Fruit fly (Drosophila melanogaster) whole organism, embryonic: ENCODE measurements around the gene CG9117.
A peak's percentile ranks its signal among the peaks of the same experiment; 100 is the strongest.

Source experiments
- Antp ChIP-seq: fragments of 200-800 bp; sonication (Bioruptor generic); optimal IDR thresholded peaks from 3 replicates; lab custom pipeline; 2016; ENCODE audit warnings: missing biosample characterization, missing genetic modification characterization
- Asciz ChIP-seq: fragments of 200-800 bp; sonication (Bioruptor generic); optimal IDR thresholded peaks from 2 replicates; lab custom pipeline; 2017; ENCODE audit warnings: missing biosample characterization, mild to moderate bottlenecking, missing genetic modification characterization, missing genetic modification reagents
- BEAF-32 ChIP-seq: fragments of 200-800 bp; sonication (Bioruptor generic); optimal IDR thresholded peaks from 3 replicates; lab custom pipeline; 2017; ENCODE audit warnings: missing biosample characterization, missing genetic modification characterization, mild to moderate bottlenecking, moderate library complexity, missing genetic modification reagents
- CG10543 ChIP-seq: fragments of 200-800 bp; sonication (Bioruptor generic); optimal IDR thresholded peaks from 3 replicates; lab custom pipeline; 2017; ENCODE audit warnings: missing biosample characterization, mild to moderate bottlenecking, missing genetic modification characterization, moderate library complexity
- CG11247 ChIP-seq: fragments of 200-800 bp; sonication (Bioruptor generic); IDR thresholded peaks from 2 replicates; pipeline ENCODE4 v1.3.6; 2022; ENCODE audit warnings: missing biosample characterization, missing genetic modification characterization
- CG11723 ChIP-seq: fragments of 200-800 bp; sonication (Bioruptor generic); optimal IDR thresholded peaks from 2 replicates; lab custom pipeline; 2017; ENCODE audit warnings: missing biosample characterization, mild to moderate bottlenecking, missing genetic modification characterization
- CG12236 ChIP-seq: fragments of 200-800 bp; sonication (Bioruptor generic); optimal IDR thresholded peaks from 2 replicates; lab custom pipeline; 2016; ENCODE audit warnings: missing biosample characterization, missing genetic modification characterization
- CG13287 ChIP-seq: fragments of 200-800 bp; sonication (Bioruptor generic); IDR thresholded peaks from 2 replicates; pipeline ENCODE4 v1.3.6; 2022; ENCODE audit warnings: missing biosample characterization, missing genetic modification characterization; ENCODE audit not compliant: partially characterized antibody
- CG15073 ChIP-seq: fragments of 200-800 bp; sonication (Bioruptor generic); optimal IDR thresholded peaks from 2 replicates; lab custom pipeline; 2016; ENCODE audit warnings: missing biosample characterization, missing genetic modification characterization
- CG15514 ChIP-seq: fragments of 200-800 bp; sonication (Bioruptor generic); optimal IDR thresholded peaks from 3 replicates; lab custom pipeline; 2017; ENCODE audit warnings: missing biosample characterization, missing genetic modification characterization, mild to moderate bottlenecking, moderate library complexity, missing genetic modification reagents
- CG17385 ChIP-seq: fragments of 200-800 bp; sonication (Bioruptor generic); optimal IDR thresholded peaks from 3 replicates; lab custom pipeline; 2018; ENCODE audit warnings: missing biosample characterization, mild to moderate bottlenecking, missing genetic modification characterization
- CG2875 ChIP-seq: fragments of 200-800 bp; sonication (Bioruptor generic); optimal IDR thresholded peaks from 2 replicates; lab custom pipeline; 2017; ENCODE audit warnings: missing biosample characterization, mild to moderate bottlenecking, missing genetic modification characterization, missing genetic modification reagents
- CG30403 ChIP-seq: fragments of 200-800 bp; sonication (Bioruptor generic); optimal IDR thresholded peaks from 3 replicates; lab custom pipeline; 2016; ENCODE audit warnings: missing biosample characterization, missing genetic modification characterization
- CG33213 ChIP-seq: fragments of 200-800 bp; sonication (Bioruptor generic); optimal IDR thresholded peaks from 3 replicates; lab custom pipeline; 2016; ENCODE audit warnings: missing biosample characterization, missing genetic modification characterization
- CG3847 ChIP-seq: fragments of 200-800 bp; sonication (Bioruptor generic); IDR thresholded peaks from 2 replicates; pipeline ENCODE4 v1.3.6; 2022; ENCODE audit warnings: missing biosample characterization, missing genetic modification characterization
- CG4730 ChIP-seq: fragments of 200-800 bp; sonication (Bioruptor generic); IDR thresholded peaks from 2 replicates; pipeline ENCODE4 v1.3.6; 2022; ENCODE audit warnings: missing biosample characterization, missing genetic modification characterization
- CG4854 ChIP-seq: fragments of 200-800 bp; sonication (Bioruptor generic); optimal IDR thresholded peaks from 2 replicates; lab custom pipeline; 2016; ENCODE audit warnings: missing biosample characterization, missing genetic modification characterization, inconsistent platforms
- Camta ChIP-seq: fragments of 200-800 bp; sonication (Bioruptor generic); optimal IDR thresholded peaks from 2 replicates; lab custom pipeline; 2016; ENCODE audit warnings: missing biosample characterization, missing genetic modification characterization
- Ets65A ChIP-seq: fragments of 200-800 bp; sonication (Bioruptor generic); peaks from one replicate; lab custom pipeline; 2016; ENCODE audit warnings: missing biosample characterization, missing genetic modification characterization
- GATAe ChIP-seq: fragments of 200-800 bp; sonication (Bioruptor generic); conservative IDR thresholded peaks from 2 replicates; pipeline ENCODE4 v1.3.6; 2022; ENCODE audit warnings: missing biosample characterization, missing genetic modification characterization
- Gug ChIP-seq: fragments of 200-800 bp; sonication (Bioruptor generic); IDR thresholded peaks from 4 replicates; pipeline ENCODE4 v1.3.6; 2022; ENCODE audit warnings: missing biosample characterization, missing genetic modification characterization
- H2.0 ChIP-seq: fragments of 200-800 bp; sonication (Bioruptor generic); IDR thresholded peaks from 2 replicates; pipeline ENCODE4 v1.3.6; 2022; ENCODE audit warnings: missing biosample characterization, missing genetic modification characterization
- HHEX ChIP-seq: fragments of 200-800 bp; sonication (Bioruptor generic); optimal IDR thresholded peaks from 3 replicates; lab custom pipeline; 2017; ENCODE audit warnings: missing biosample characterization, mild to moderate bottlenecking, missing genetic modification characterization, missing genetic modification reagents
- HLH4C ChIP-seq: fragments of 200-800 bp; sonication (Bioruptor generic); IDR thresholded peaks from 3 replicates; pipeline ENCODE4 v1.3.6; 2022; ENCODE audit warnings: missing biosample characterization, missing genetic modification characterization; ENCODE audit not compliant: partially characterized antibody
- Hmr ChIP-seq: fragments of 200-800 bp; sonication (Bioruptor generic); optimal IDR thresholded peaks from 3 replicates; lab custom pipeline; 2017; ENCODE audit warnings: mild to moderate bottlenecking, missing biosample characterization, missing genetic modification reagents, missing genetic modification characterization
- Hr51 ChIP-seq, 2 experiments: fragments of 200-800 bp; sonication (Bioruptor generic); optimal IDR thresholded peaks; 2 replicates in 1 of 2; 3 replicates in 1 of 2; lab custom pipeline; 2016 to 2018; ENCODE audit warnings: missing biosample characterization in 2 of 2, missing genetic modification characterization in 2 of 2, mild to moderate bottlenecking in 1 of 2, moderate library complexity in 1 of 2
- Hsf ChIP-seq: fragments of 200-800 bp; sonication (Bioruptor generic); optimal IDR thresholded peaks from 3 replicates; lab custom pipeline; 2016; ENCODE audit warnings: missing biosample characterization, missing genetic modification characterization
- Med ChIP-seq: fragments of 200-800 bp; sonication (Bioruptor generic); peaks from one replicate; lab custom pipeline; 2016; ENCODE audit warnings: missing biosample characterization, missing genetic modification characterization, mild to moderate bottlenecking, inconsistent platforms, moderate library complexity
- Mes4 ChIP-seq: fragments of 200-800 bp; sonication (Bioruptor generic); optimal IDR thresholded peaks from 2 replicates; lab custom pipeline; 2016; ENCODE audit warnings: missing biosample characterization, missing genetic modification characterization
- NC2β ChIP-seq: fragments of 200-800 bp; sonication (Bioruptor generic); optimal IDR thresholded peaks from 2 replicates; lab custom pipeline; 2016; ENCODE audit warnings: missing biosample characterization, missing genetic modification characterization
- Neu2 ChIP-seq: fragments of 200-800 bp; sonication (Bioruptor generic); optimal IDR thresholded peaks from 3 replicates; lab custom pipeline; 2016; ENCODE audit warnings: missing biosample characterization, missing genetic modification characterization, borderline replicate concordance
- Nf-YA ChIP-seq: fragments of 200-800 bp; sonication (Bioruptor generic); IDR thresholded peaks from 2 replicates; pipeline ENCODE4 v1.3.6; 2022; ENCODE audit warnings: missing biosample characterization, missing genetic modification characterization
- Scr ChIP-seq: fragments of 200-800 bp; sonication (Bioruptor generic); IDR thresholded peaks from 2 replicates; pipeline ENCODE4 v1.3.6; 2022; ENCODE audit warnings: missing biosample characterization, missing genetic modification characterization; ENCODE audit not compliant: partially characterized antibody
- Usf ChIP-seq: fragments of 200-800 bp; sonication (Bioruptor generic); optimal IDR thresholded peaks from 2 replicates; lab custom pipeline; 2017; ENCODE audit warnings: missing genotype, missing biosample characterization, missing genetic modification characterization
- Xbp1 ChIP-seq: fragments of 200-800 bp; sonication (Bioruptor generic); optimal IDR thresholded peaks from 3 replicates; lab custom pipeline; 2016; ENCODE audit warnings: missing biosample characterization, mild to moderate bottlenecking, missing genetic modification characterization
- ac ChIP-seq: fragments of 200-800 bp; sonication (Bioruptor generic); optimal IDR thresholded peaks from 3 replicates; lab custom pipeline; 2017; ENCODE audit warnings: missing biosample characterization, mild to moderate bottlenecking, missing genetic modification characterization
- bbx ChIP-seq: fragments of 200-800 bp; sonication (Bioruptor generic); IDR thresholded peaks from 2 replicates; pipeline ENCODE4 v1.3.6; 2022; ENCODE audit warnings: missing biosample characterization, missing genetic modification characterization; ENCODE audit not compliant: partially characterized antibody
- btn ChIP-seq: fragments of 200-800 bp; sonication (Bioruptor generic); optimal IDR thresholded peaks from 2 replicates; lab custom pipeline; 2016; ENCODE audit warnings: missing biosample characterization, missing genetic modification characterization
- chinmo ChIP-seq: fragments of 200-800 bp; sonication (Bioruptor generic); IDR thresholded peaks from 4 replicates; pipeline ENCODE4 v1.3.6; 2022; ENCODE audit warnings: missing biosample characterization, missing genetic modification characterization; ENCODE audit not compliant: partially characterized antibody
- chn ChIP-seq: fragments of 200-800 bp; sonication (Bioruptor generic); optimal IDR thresholded peaks from 2 replicates; lab custom pipeline; 2016; ENCODE audit warnings: missing biosample characterization, missing genetic modification characterization
- crp ChIP-seq, 2 experiments: fragments of 200-800 bp; sonication (Bioruptor generic); optimal IDR thresholded peaks; 2 replicates in 1 of 2; 3 replicates in 1 of 2; lab custom pipeline; 2017; ENCODE audit warnings: missing biosample characterization in 2 of 2, missing genetic modification characterization in 2 of 2, mild to moderate bottlenecking in 1 of 2, moderate library complexity in 1 of 2
- gsb ChIP-seq: fragments of 200-800 bp; sonication (Bioruptor generic); IDR thresholded peaks from 2 replicates; pipeline ENCODE4 v1.3.6; 2022; ENCODE audit warnings: missing biosample characterization, missing genetic modification characterization
- hkb ChIP-seq, 2 experiments: fragments of 200-800 bp in 1 of 2; fragments of >200 bp in 1 of 2; sonication (Bioruptor generic) in 1 of 2; IDR thresholded peaks in 1 of 2; optimal IDR thresholded peaks in 1 of 2; 2 replicates each; pipeline versions ENCODE4 v1.3.6 to Lab custom; 2017 to 2022; ENCODE audit warnings: missing biosample characterization in 1 of 2, missing genetic modification characterization in 1 of 2
- mam ChIP-seq: fragments of 200-800 bp; sonication (Bioruptor generic); optimal IDR thresholded peaks from 3 replicates; lab custom pipeline; 2016; ENCODE audit warnings: missing biosample characterization, missing genetic modification characterization
- ro ChIP-seq: fragments of 200-800 bp; sonication (Bioruptor generic); IDR thresholded peaks from 2 replicates; pipeline ENCODE4 v1.3.6; 2022; ENCODE audit warnings: missing biosample characterization, missing genetic modification characterization
- row ChIP-seq: fragments of 200-800 bp; sonication (Bioruptor generic); IDR thresholded peaks from 3 replicates; pipeline ENCODE4 v1.3.6; 2022; ENCODE audit warnings: missing biosample characterization, missing genetic modification characterization
- scrt ChIP-seq: fragments of 200-800 bp; sonication (Bioruptor generic); optimal IDR thresholded peaks from 2 replicates; lab custom pipeline; 2018; ENCODE audit warnings: missing biosample characterization, mild to moderate bottlenecking, missing genetic modification characterization, moderate library complexity
- sd ChIP-seq: fragments of 200-800 bp; sonication (Bioruptor generic); optimal IDR thresholded peaks from 3 replicates; lab custom pipeline; 2018; ENCODE audit warnings: missing biosample characterization, mild to moderate bottlenecking, missing genetic modification characterization, moderate library complexity
- sug ChIP-seq: fragments of 200-800 bp; optimal IDR thresholded peaks from 2 replicates; lab custom pipeline; 2019; ENCODE audit warnings: missing biosample characterization, mild to moderate bottlenecking, missing genetic modification characterization, moderate library complexity
- unpg ChIP-seq: fragments of 200-800 bp; sonication (Bioruptor generic); optimal IDR thresholded peaks from 3 replicates; lab custom pipeline; 2018; ENCODE audit warnings: missing biosample characterization, mild to moderate bottlenecking, missing genetic modification characterization, moderate library complexity

The CG9117 gene

DNA sequence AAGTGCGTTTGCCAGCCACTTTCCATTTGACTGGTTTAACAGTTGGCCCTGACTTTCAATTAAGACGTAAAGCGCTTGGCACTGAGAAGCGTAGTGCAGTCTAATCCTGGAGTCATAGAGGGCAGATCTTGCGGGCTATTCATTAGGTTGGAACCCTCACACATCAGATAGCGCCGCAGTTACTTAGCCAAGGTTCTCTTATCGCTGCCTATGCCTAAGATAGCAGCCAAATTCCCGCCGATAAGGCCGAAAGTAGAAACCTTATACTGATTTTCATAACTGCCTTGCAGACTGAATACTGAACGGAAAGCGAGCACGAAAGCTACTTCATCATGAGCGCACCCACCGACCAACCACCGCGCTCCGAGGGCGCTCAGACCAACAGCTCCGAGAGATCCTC, 34.4 kb upstream of the CG9117 start (continued):
- TF ChIP-seq CG13287 (GFP tag; lab: Robert Waterston, UW) (no peak), CG12236 (GFP tag; lab: Kevin White, UChicago) (no peak), Gug (GFP tag; lab: Robert Waterston, UW) (no peak), CG17385 (GFP tag; lab: Kevin White, UChicago) (no peak), gsb (GFP tag; lab: Robert Waterston, UW) (no peak), Antp (GFP tag; lab: Kevin White, UChicago) (no peak), ac (GFP tag; lab: Kevin White, UChicago) (no peak), CG11247 (GFP tag; lab: Robert Waterston, UW) (no peak), row (GFP tag; lab: Robert Waterston, UW) (no peak), HHEX (GFP tag; lab: Kevin White, UChicago) (no peak), Ets65A (GFP tag; lab: Kevin White, UChicago) (peak; percentile 33), sug (tag; lab: Kevin White, UChicago) (peak; percentile 8), Usf (GFP tag; lab: Kevin White, UChicago) (no peak), Camta (GFP tag; lab: Kevin White, UChicago) (no peak), NC2β (no peak), CG30403 (no peak), crp (GFP tag; optimal IDR thresholded peaks at IDR 0.05; lab: Kevin White, UChicago) (no peak), Hr51 (GFP tag; optimal IDR thresholded peaks at IDR 0.05; lab: Kevin White, UChicago) (no peak), Hmr (GFP tag; lab: Kevin White, UChicago) (no peak), GATAe (GFP tag; lab: Robert Waterston, UW) (peak; percentile 76), Nf-YA (GFP tag; lab: Robert Waterston, UW) (no peak), Xbp1 (GFP tag; lab: Kevin White, UChicago) (no peak), unpg (GFP tag; lab: Kevin White, UChicago) (no peak), CG4730 (GFP tag; lab: Robert Waterston, UW) (no peak), CG15073 (GFP tag; lab: Kevin White, UChicago) (no peak), H2.0 (GFP tag; lab: Robert Waterston, UW) (no peak), chn (GFP tag; lab: Kevin White, UChicago) (no peak), Med (GFP tag; lab: Kevin White, UChicago) (peak; percentile 62), sd (peak; percentile 74), CG4854 (GFP tag; lab: Kevin White, UChicago) (no peak), btn (GFP tag; lab: Kevin White, UChicago) (no peak), CG3847 (GFP tag; lab: Robert Waterston, UW) (no peak), hkb (optimal IDR thresholded peaks at IDR 0.05; lab: Kevin White, UChicago) (no peak), hkb (GFP tag; IDR thresholded peaks at IDR 0.05; lab: Robert Waterston, UW) (no peak; the same call in 1 of the 2 replicates), CG10543 (GFP tag; lab: Kevin White, UChicago) (peak; percentile 32)

DNA sequence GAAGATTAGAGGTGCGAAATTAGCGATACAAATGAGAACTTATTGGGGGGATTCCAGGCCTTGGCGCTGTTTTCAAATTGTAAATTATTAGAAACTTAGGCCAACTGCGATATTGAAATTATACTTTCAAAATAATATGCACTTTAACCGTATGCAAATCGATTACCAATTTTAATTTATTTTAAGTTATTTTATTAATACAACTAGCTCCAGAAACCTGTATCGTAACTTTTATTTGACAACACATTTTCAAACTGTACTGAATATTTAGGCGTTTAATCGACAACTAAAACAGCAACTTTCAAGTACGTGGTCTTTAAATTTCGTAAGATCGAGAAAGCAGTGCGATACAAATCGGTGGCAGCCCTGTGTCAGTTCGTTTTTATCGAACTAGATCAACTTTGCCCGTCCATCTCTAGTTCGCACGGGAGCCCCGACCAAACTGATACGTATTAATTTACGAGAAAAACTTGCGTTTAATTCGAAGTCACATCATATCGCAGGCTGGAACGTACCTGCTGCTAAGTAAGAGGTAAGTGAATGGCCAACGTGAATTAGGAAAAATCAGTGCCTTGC, 33.0 kb upstream of the CG9117 start, which contains the start of the genes CG9154 and Kr-h2:
Gene CG9154 (minus strand): TSS at position 31 of the 576 bp plus-strand sequence.
Gene Kr-h2 (plus strand): TSS at position 335 of the 576 bp plus-strand sequence.
- TF ChIP-seq mam (GFP tag; lab: Kevin White, UChicago) (peak; percentile 8), CG15514 (GFP tag; lab: Kevin White, UChicago) (peak; percentile 100), BEAF-32 (GFP tag; lab: Kevin White, UChicago) (peak; percentile 73), Asciz (GFP tag; lab: Kevin White, UChicago) (no peak), chinmo (GFP tag; lab: Robert Waterston, UW) (peak; percentile 23; the same call in 1 of the 4 replicates), CG2875 (GFP tag; lab: Kevin White, UChicago) (no peak), Hsf (peak; percentile 32), HLH4C (GFP tag; lab: Robert Waterston, UW) (peak; percentile 81), Neu2 (GFP tag; lab: Kevin White, UChicago) (no peak), CG33213 (no peak), scrt (GFP tag; lab: Kevin White, UChicago) (no peak), Mes4 (peak; percentile 23), CG11723 (peak; percentile 14), bbx (GFP tag; lab: Robert Waterston, UW) (peak; percentile 63), Scr (GFP tag; lab: Robert Waterston, UW) (peak; percentile 61), ro (no peak)
